Fruit fly (Drosophila melanogaster) whole organism, pupa: ENCODE results near the gene CG9801.
A peak's percentile ranks its signal among the peaks of the same experiment; 100 is the strongest.

Source experiments
- CG10348 ChIP-seq: fragments of 200-800 bp; sonication (Bioruptor generic); IDR thresholded peaks from 2 replicates; pipeline ENCODE4 v1.3.6; 2022; ENCODE audit warnings: missing biosample characterization, missing genetic modification characterization
- CG12605 ChIP-seq: fragments of 200-800 bp; sonication (Bioruptor generic); IDR thresholded peaks from 2 replicates; pipeline ENCODE4 v1.3.6; 2022; ENCODE audit warnings: missing biosample characterization, missing genetic modification characterization
- CG13204 ChIP-seq: fragments of 200-800 bp; sonication (Bioruptor generic); optimal IDR thresholded peaks from 2 replicates; lab custom pipeline; 2018; ENCODE audit warnings: missing biosample characterization, mild to moderate bottlenecking, missing genetic modification characterization, moderate library complexity
- CG14655 ChIP-seq: fragments of 200-800 bp; sonication (Bioruptor generic); optimal IDR thresholded peaks from 3 replicates; lab custom pipeline; 2017; ENCODE audit warnings: mild to moderate bottlenecking, missing biosample characterization, missing genetic modification reagents, missing genetic modification characterization
- CG15710 ChIP-seq: fragments of 200-800 bp; sonication (Bioruptor generic); optimal IDR thresholded peaks from 2 replicates; lab custom pipeline; 2018; ENCODE audit warnings: missing biosample characterization, mild to moderate bottlenecking, missing genetic modification characterization, moderate library complexity
- CG17806 ChIP-seq: fragments of 200-800 bp; sonication (Bioruptor generic); optimal IDR thresholded peaks from 2 replicates; lab custom pipeline; 2018; ENCODE audit warnings: missing biosample characterization, mild to moderate bottlenecking, missing genetic modification characterization, moderate library complexity
- CG32121 ChIP-seq: fragments of 200-800 bp; sonication (Bioruptor generic); IDR thresholded peaks from 2 replicates; pipeline ENCODE4 v1.3.6; 2022; ENCODE audit warnings: missing biosample characterization, missing genetic modification characterization
- CG34367 ChIP-seq: fragments of 200-800 bp; sonication (Bioruptor generic); optimal IDR thresholded peaks from 2 replicates; lab custom pipeline; 2018; ENCODE audit warnings: missing biosample characterization, mild to moderate bottlenecking, missing genetic modification characterization
- CG4496 ChIP-seq: fragments of 200-800 bp; sonication (Bioruptor generic); IDR thresholded peaks from 3 replicates; pipeline ENCODE4 v1.3.6; 2022; ENCODE audit warnings: missing biosample characterization, missing genetic modification characterization
- CG8159 ChIP-seq: fragments of 200-800 bp; sonication (Bioruptor generic); optimal IDR thresholded peaks from 3 replicates; lab custom pipeline; 2018; ENCODE audit warnings: missing biosample characterization, mild to moderate bottlenecking, missing genetic modification characterization, moderate library complexity
- CG8301 ChIP-seq: fragments of 200-800 bp; sonication (Bioruptor generic); optimal IDR thresholded peaks from 2 replicates; lab custom pipeline; 2018; ENCODE audit warnings: missing biosample characterization, mild to moderate bottlenecking, missing genetic modification characterization
- CG9948 ChIP-seq: fragments of 200-800 bp; sonication (Bioruptor generic); optimal IDR thresholded peaks from 2 replicates; lab custom pipeline; 2018; ENCODE audit warnings: missing biosample characterization, mild to moderate bottlenecking, missing genetic modification characterization, moderate library complexity
- D1 ChIP-seq: fragments of 200-800 bp; sonication (Bioruptor generic); optimal IDR thresholded peaks from 2 replicates; lab custom pipeline; 2018; ENCODE audit warnings: missing biosample characterization, mild to moderate bottlenecking, missing genetic modification characterization, moderate library complexity
- EcR ChIP-seq: fragments of 200-800 bp; sonication (Bioruptor generic); optimal IDR thresholded peaks from 3 replicates; lab custom pipeline; 2019; ENCODE audit warnings: missing biosample characterization, missing genetic modification characterization, mild to moderate bottlenecking, moderate library complexity, missing genetic modification reagents
- Ets98B ChIP-seq: fragments of 200-800 bp; sonication (Bioruptor generic); IDR thresholded peaks from 2 replicates; pipeline ENCODE4 v1.3.6; 2022; ENCODE audit warnings: missing biosample characterization, missing genetic modification characterization
- Pif1A ChIP-seq: fragments of 200-800 bp; sonication (Bioruptor generic); optimal IDR thresholded peaks from 3 replicates; lab custom pipeline; 2016; ENCODE audit warnings: missing biosample characterization, missing genetic modification characterization
- Pif1B ChIP-seq: fragments of 200-800 bp; sonication (Bioruptor generic); optimal IDR thresholded peaks from 3 replicates; lab custom pipeline; 2016; ENCODE audit warnings: missing biosample characterization, missing genetic modification characterization
- Snoo ChIP-seq: fragments of 200-800 bp; sonication (Bioruptor generic); optimal IDR thresholded peaks from 3 replicates; lab custom pipeline; 2017; ENCODE audit warnings: missing biosample characterization, mild to moderate bottlenecking, missing genetic modification characterization, inconsistent platforms
- fd96Ca ChIP-seq: fragments of 200-800 bp; sonication (Bioruptor generic); IDR thresholded peaks from 3 replicates; pipeline ENCODE4 v1.3.6; 2022; ENCODE audit warnings: missing biosample characterization, missing genetic modification characterization
- gl ChIP-seq: fragments of 200-800 bp; sonication (Bioruptor generic); optimal IDR thresholded peaks from 2 replicates; lab custom pipeline; 2018; ENCODE audit warnings: missing biosample characterization, mild to moderate bottlenecking, missing genetic modification characterization
- rn ChIP-seq: fragments of 200-800 bp; sonication (Bioruptor generic); IDR thresholded peaks from 2 replicates; pipeline ENCODE4 v1.3.6; 2022; ENCODE audit warnings: missing biosample characterization, missing genetic modification characterization

Gene CG9801

dm6 chr3R:8747871-8748775, 648 bp upstream of the CG9801 start:
- peak; percentile 77 for TF ChIP-seq CG14655 (GFP tag; lab: Kevin White, UChicago)
- TF ChIP-seq Pif1B (GFP tag; lab: Kevin White, UChicago) = peak; percentile 94
- TF ChIP-seq fd96Ca = peak; percentile 58; the same call in 2 of the 3 replicates
- TF ChIP-seq CG9948 (tag; lab: Kevin White, UChicago) = no peak
- peak; percentile 42; the same call in 1 of the 2 replicates for TF ChIP-seq CG12605 (GFP tag; lab: Robert Waterston, UW)
- peak; percentile 71 for TF ChIP-seq CG34367 (tag; lab: Kevin White, UChicago)
- TF ChIP-seq CG8159 = peak; percentile 79
- TF ChIP-seq rn (GFP tag; lab: Robert Waterston, UW) = peak; percentile 40
- TF ChIP-seq CG17806 (tag; lab: Kevin White, UChicago) = peak; percentile 64
- peak; percentile 1 for TF ChIP-seq gl (tag; lab: Kevin White, UChicago)
- 0 out of 2 replicates have a peak, but pooled peaks have one; percentile 40 for TF ChIP-seq CG10348
- peak; percentile 75; the same call in 2 of the 3 replicates for TF ChIP-seq CG4496 (GFP tag; lab: Robert Waterston, UW)
- TF ChIP-seq EcR (GFP tag; lab: Kevin White, UChicago) = peak; percentile 94
- peak; percentile 40 for TF ChIP-seq CG13204 (GFP tag; lab: Kevin White, UChicago)
- peak; percentile 72 for TF ChIP-seq CG8301 (tag; lab: Kevin White, UChicago)
- TF ChIP-seq CG15710 (tag; lab: Kevin White, UChicago) = peak; percentile 77
- peak; percentile 68 for TF ChIP-seq Ets98B
- TF ChIP-seq CG32121 (GFP tag; lab: Robert Waterston, UW) = peak; percentile 83
- peak; percentile 96 for TF ChIP-seq Pif1A (GFP tag; lab: Kevin White, UChicago)
- TF ChIP-seq Snoo (tag; lab: Kevin White, UChicago) = peak; percentile 83
- peak; percentile 32 for TF ChIP-seq D1 (tag; lab: Kevin White, UChicago)

- TF ChIP-seq Pif1A (GFP tag; lab: Kevin White, UChicago) (peak; percentile 95), Snoo (tag; lab: Kevin White, UChicago) (peak; percentile 80), CG8301 (tag; lab: Kevin White, UChicago) (peak; percentile 76), rn (GFP tag; lab: Robert Waterston, UW) (0 out of 2 replicates have a peak, but pooled peaks have one; percentile 28), CG17806 (tag; lab: Kevin White, UChicago) (peak; percentile 79), CG12605 (GFP tag; lab: Robert Waterston, UW) (peak; percentile 84), EcR (GFP tag; lab: Kevin White, UChicago) (no peak), CG9948 (tag; lab: Kevin White, UChicago) (peak; percentile 78), CG4496 (GFP tag; lab: Robert Waterston, UW) (peak; percentile 87), fd96Ca (peak; percentile 52), CG15710 (tag; lab: Kevin White, UChicago) (peak; percentile 77), CG10348 (no peak), CG14655 (GFP tag; lab: Kevin White, UChicago) (peak; percentile 72), CG32121 (GFP tag; lab: Robert Waterston, UW) (peak; percentile 84), CG34367 (tag; lab: Kevin White, UChicago) (peak; percentile 68), gl (tag; lab: Kevin White, UChicago) (peak; percentile 42), Pif1B (GFP tag; lab: Kevin White, UChicago) (peak; percentile 92), CG8159 (peak; percentile 86), D1 (tag; lab: Kevin White, UChicago) (peak; percentile 56), Ets98B (peak; percentile 73), CG13204 (GFP tag; lab: Kevin White, UChicago) (peak; percentile 6)
Observed at dm6 chr3R:8746354-8746753, 1.1 kb downstream of the CG9801 start.

dm6 chr3R:8744198-8744597, 3.3 kb downstream of the CG9801 start:
- TF ChIP-seq Ets98B (peak; percentile 35; the same call in 1 of the 2 replicates), CG12605 (GFP tag; lab: Robert Waterston, UW) (0 out of 2 replicates have a peak, but pooled peaks have one; percentile 19), CG8301 (tag; lab: Kevin White, UChicago) (peak; percentile 30), CG8159 (peak; percentile 10), EcR (GFP tag; lab: Kevin White, UChicago) (no peak), CG9948 (tag; lab: Kevin White, UChicago) (peak; percentile 34), rn (GFP tag; lab: Robert Waterston, UW) (no peak), CG14655 (GFP tag; lab: Kevin White, UChicago) (peak; percentile 44), CG10348 (no peak), Pif1A (GFP tag; lab: Kevin White, UChicago) (peak; percentile 75), Pif1B (GFP tag; lab: Kevin White, UChicago) (peak; percentile 61), Snoo (tag; lab: Kevin White, UChicago) (peak; percentile 46), D1 (tag; lab: Kevin White, UChicago) (no peak), CG32121 (GFP tag; lab: Robert Waterston, UW) (no peak; the same call in 1 of the 2 replicates), CG17806 (tag; lab: Kevin White, UChicago) (peak; percentile 48), gl (tag; lab: Kevin White, UChicago) (no peak), CG4496 (GFP tag; lab: Robert Waterston, UW) (peak; percentile 24; the same call in 1 of the 3 replicates), CG15710 (tag; lab: Kevin White, UChicago) (peak; percentile 21), CG34367 (tag; lab: Kevin White, UChicago) (no peak), CG13204 (GFP tag; lab: Kevin White, UChicago) (no peak), fd96Ca (peak; percentile 74)

dm6 chr3R:8742661-8743060, 4.8 kb downstream of the CG9801 start:
- TF ChIP-seq CG15710 (tag; lab: Kevin White, UChicago) = no peak
- no peak for TF ChIP-seq Snoo (tag; lab: Kevin White, UChicago)
- no peak for TF ChIP-seq CG9948 (tag; lab: Kevin White, UChicago)
- no peak for TF ChIP-seq CG32121 (GFP tag; lab: Robert Waterston, UW)
- peak; percentile 65 for TF ChIP-seq EcR (GFP tag; lab: Kevin White, UChicago)
- no peak for TF ChIP-seq CG13204 (GFP tag; lab: Kevin White, UChicago)
- TF ChIP-seq CG10348 = no peak
